Worm (Caenorhabditis elegans) whole organism, L2 larva: ENCODE measurements around the gene trx-1.
A peak's percentile ranks its signal among the peaks of the same experiment; 100 is the strongest.

Experiments
- C34F6.9 ChIP-seq: fragments of 150-350 bp; optimal IDR thresholded peaks from 2 replicates; lab custom pipeline; 2014; ENCODE audit warnings: missing biosample characterization, missing genetic modification characterization
- blmp-1 ChIP-seq: sonication (generic microtip); optimal IDR thresholded peaks from 2 replicates; lab custom pipeline; 2017; ENCODE audit warnings: missing genetic modification characterization, mild to moderate bottlenecking, missing compliant biosample characterization, antibody characterized with exemption, moderate library complexity; ENCODE audit not compliant: insufficient read depth
- elt-1 ChIP-seq: fragments of 150-350 bp; optimal IDR thresholded peaks from 2 replicates; lab custom pipeline; 2014; ENCODE audit warnings: missing biosample characterization, missing genetic modification characterization
- lin-13 ChIP-seq: fragments of 150-350 bp; optimal IDR thresholded peaks from 2 replicates; lab custom pipeline; 2014; ENCODE audit warnings: missing biosample characterization, missing genetic modification reagents, missing genetic modification characterization
- nhr-77 ChIP-seq: fragments of 150-350 bp; optimal IDR thresholded peaks from 2 replicates; lab custom pipeline; 2014; ENCODE audit warnings: missing biosample characterization, missing genetic modification characterization
- skn-1 ChIP-seq: sonication (generic microtip); optimal IDR thresholded peaks from 2 replicates; lab custom pipeline; 2017; ENCODE audit warnings: missing biosample characterization, missing genetic modification characterization

DNA sequence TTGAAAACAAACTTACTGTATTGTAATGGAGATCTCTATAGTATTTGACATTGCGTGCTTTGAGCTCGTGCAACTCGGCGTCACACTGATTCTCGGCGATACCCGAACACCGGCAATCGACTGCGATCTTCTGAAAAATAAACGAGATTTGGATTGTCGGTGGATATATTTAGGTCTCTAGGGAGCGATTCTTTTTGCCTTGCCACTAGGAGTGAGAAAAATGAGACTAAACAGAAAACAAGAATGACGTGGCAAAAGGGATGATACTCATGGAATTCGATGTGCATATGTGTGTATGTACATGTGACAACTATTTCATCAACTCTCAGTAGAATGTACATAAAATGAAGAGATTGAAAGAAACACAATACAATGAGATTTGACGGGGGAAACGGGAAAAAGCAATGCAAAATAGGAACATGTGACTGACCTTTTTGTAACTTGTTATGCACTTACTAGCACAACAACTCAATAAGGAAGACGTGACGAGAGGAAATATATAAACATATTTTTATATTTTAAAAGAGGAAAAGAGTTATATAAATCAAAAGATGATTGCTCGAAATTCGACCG is 38.7 kb downstream of the trx-1 start:
- TF ChIP-seq C34F6.9 (tag; lab: Kevin White, UChicago): peak; percentile 76
- no peak for TF ChIP-seq elt-1
- no peak for TF ChIP-seq skn-1 (tag; lab: Kevin White, UChicago)
- TF ChIP-seq blmp-1 (tag; lab: Kevin White, UChicago): no peak
- TF ChIP-seq lin-13 (GFP tag; lab: Kevin White, UChicago): no peak
- no peak for TF ChIP-seq nhr-77 (tag; lab: Kevin White, UChicago)
